Worm (Caenorhabditis elegans) whole organism, L2 larva: Measurements from ENCODE around the gene srj-37.

ENCODE experiments used
- ama-1 ChIP-seq: fragments of 150-350 bp; optimal IDR thresholded peaks from 2 replicates; lab custom pipeline; 2018; ENCODE audit warnings: inconsistent platforms
- fos-1 ChIP-seq: fragments of 150-350 bp; optimal IDR thresholded peaks from 2 replicates; lab custom pipeline; 2014; ENCODE audit warnings: missing biosample characterization, missing genetic modification characterization
- nhr-11 ChIP-seq: fragments of 150-350 bp; optimal IDR thresholded peaks from 2 replicates; lab custom pipeline; 2014; ENCODE audit warnings: missing biosample characterization, missing genetic modification characterization
- nhr-6 ChIP-seq: fragments of 150-350 bp; optimal IDR thresholded peaks from 2 replicates; lab custom pipeline; 2014; ENCODE audit warnings: missing biosample characterization, missing genetic modification characterization
- nhr-77 ChIP-seq: fragments of 150-350 bp; optimal IDR thresholded peaks from 2 replicates; lab custom pipeline; 2014; ENCODE audit warnings: missing biosample characterization, missing genetic modification characterization
- skn-1 ChIP-seq: sonication (generic microtip); optimal IDR thresholded peaks from 2 replicates; lab custom pipeline; 2017; ENCODE audit warnings: missing biosample characterization, missing genetic modification characterization
- snpc-4 ChIP-seq: fragments of 150-350 bp; optimal IDR thresholded peaks from 2 replicates; lab custom pipeline; 2014; ENCODE audit warnings: missing biosample characterization, missing genetic modification characterization
- unc-39 ChIP-seq: fragments of 150-350 bp; optimal IDR thresholded peaks from 2 replicates; lab custom pipeline; 2014; ENCODE audit warnings: missing biosample characterization, missing genetic modification characterization
- unc-55 ChIP-seq: fragments of 150-350 bp; sonication (generic microtip); optimal IDR thresholded peaks from 3 replicates; lab custom pipeline; 2014; ENCODE audit warnings: missing biosample characterization, missing genetic modification reagents, missing genetic modification characterization
- unc-62 ChIP-seq: fragments of 150-350 bp; optimal IDR thresholded peaks from 2 replicates; lab custom pipeline; 2014; ENCODE audit warnings: missing biosample characterization, missing genetic modification reagents, missing genetic modification characterization

DNA sequence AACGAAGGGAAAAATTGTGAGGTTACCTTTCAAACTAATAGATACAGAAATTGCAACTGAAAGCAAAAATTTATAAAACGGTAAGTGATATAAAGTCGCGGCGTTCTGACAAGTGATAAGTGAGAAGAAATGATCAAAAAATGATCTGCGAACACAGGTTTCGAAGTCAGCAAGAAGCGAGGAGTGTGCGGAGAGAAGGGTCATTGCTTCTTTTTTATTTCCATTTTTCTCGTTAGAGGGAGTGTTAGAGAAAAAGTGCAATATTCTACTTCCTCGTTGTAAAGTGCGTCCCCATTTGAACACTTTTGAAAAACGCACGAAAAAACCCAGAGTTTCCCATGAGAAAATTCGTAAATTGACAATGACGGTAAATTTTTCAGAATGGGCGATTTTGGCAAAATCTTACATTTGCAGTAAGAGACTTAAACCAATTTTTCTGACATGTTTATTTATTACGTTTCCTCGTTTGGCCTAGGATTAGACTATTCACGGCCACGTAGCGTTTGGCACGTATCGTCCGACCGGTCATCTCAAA lies 38.2 kb downstream of the srj-37 start, which contains the start of the genes fbxa-72 and srx-21:
- TF ChIP-seq skn-1 (tag; lab: Kevin White, UChicago) (no peak), unc-62 (GFP tag; lab: Kevin White, UChicago) (no peak), nhr-6 (tag; lab: Kevin White, UChicago) (no peak), unc-55 (no peak), snpc-4 (no peak), nhr-77 (tag; lab: Kevin White, UChicago) (no peak), nhr-11 (tag; lab: Kevin White, UChicago) (no peak), fos-1 (peak; percentile 70), ama-1 (lab: Kevin White, UChicago) (no peak), unc-39 (tag; lab: Kevin White, UChicago) (no peak)
